Fruit fly (Drosophila melanogaster): Measurements from ENCODE around the gene Ucp4B.
A peak's percentile ranks its signal among the peaks of the same experiment; 100 is the strongest.

Ucp4B gene

DNA sequence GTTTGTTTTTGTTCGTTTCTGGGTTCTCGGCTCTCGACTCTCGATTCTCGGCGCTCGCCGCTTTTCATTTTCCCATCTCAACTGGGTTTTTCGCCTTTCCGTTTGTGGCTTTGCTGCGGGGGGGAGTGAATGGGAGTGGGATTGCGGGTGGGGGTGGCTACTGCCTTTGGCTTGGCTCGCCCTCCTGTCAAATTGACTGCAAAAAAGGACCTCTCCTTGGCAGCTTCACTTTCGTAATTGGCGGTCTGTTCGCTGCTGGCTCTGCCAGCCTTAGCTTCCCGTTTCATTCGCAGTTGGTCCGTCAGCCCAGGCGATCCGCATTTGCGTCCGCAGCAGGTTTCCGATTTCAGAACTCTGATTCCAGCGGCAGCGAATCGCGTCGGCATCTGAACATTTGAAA lies 44.0 kb upstream of the Ucp4B start, which contains the start of gene dsf:
dsf (plus strand) TSS at position 301 of the 400 bp plus-strand sequence.
- TF ChIP-seq vnd (GFP tag; IDR thresholded peaks at IDR 0.05; ENCODE audit: partially characterized antibody) = 0 out of 3 replicates have a peak, but pooled peaks have one; percentile 11
- no peak for TF ChIP-seq CG13287 (GFP tag; IDR thresholded peaks at IDR 0.05; ENCODE audit: partially characterized antibody)
- TF ChIP-seq dysf (GFP tag; IDR thresholded peaks at IDR 0.05) = 0 out of 3 replicates have a peak, but pooled peaks have one; percentile 11

DNA sequence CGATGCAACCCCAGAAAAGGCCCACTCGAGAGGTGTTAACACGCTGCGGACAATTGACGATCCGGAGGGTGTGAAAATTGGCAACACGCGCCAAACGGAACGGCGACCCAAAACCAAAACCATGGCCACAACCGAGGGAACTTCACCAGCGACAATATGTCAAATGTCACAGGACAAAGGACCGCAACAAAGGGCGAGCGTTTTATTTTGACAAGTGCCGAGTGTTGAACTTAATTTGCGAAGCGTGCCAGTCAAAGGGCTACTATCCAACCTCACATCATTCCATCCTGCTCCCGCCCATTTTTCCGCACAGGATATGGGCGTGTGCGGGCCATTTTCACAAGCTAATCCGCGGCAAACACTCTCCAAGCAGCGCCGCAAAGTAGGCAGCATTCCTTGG lies 42.3 kb upstream of the Ucp4B start:
- TF ChIP-seq dysf (GFP tag; IDR thresholded peaks at IDR 0.05) (0 out of 3 replicates have a peak, but pooled peaks have one; percentile 5), Bdp1 (GFP tag; optimal IDR thresholded peaks at IDR 0.05) (no peak), bbx (GFP tag; IDR thresholded peaks at IDR 0.05; ENCODE audit: partially characterized antibody) (no peak), CG10366 (GFP tag; IDR thresholded peaks at IDR 0.05) (no peak), ash1 (GFP tag; optimal IDR thresholded peaks at IDR 0.05) (no peak), Hey (tag; optimal IDR thresholded peaks at IDR 0.05) (peak; percentile 81), D (optimal IDR thresholded peaks at IDR 0.05) (no peak), D (GFP tag; optimal IDR thresholded peaks at IDR 0.05) (peak; percentile 60), Mrtf (GFP tag; IDR thresholded peaks at IDR 0.05) (peak; percentile 14; the same call in 1 of the 3 replicates), sna (GFP tag; IDR thresholded peaks at IDR 0.05; ENCODE audit: partially characterized antibody) (no peak)

DNA sequence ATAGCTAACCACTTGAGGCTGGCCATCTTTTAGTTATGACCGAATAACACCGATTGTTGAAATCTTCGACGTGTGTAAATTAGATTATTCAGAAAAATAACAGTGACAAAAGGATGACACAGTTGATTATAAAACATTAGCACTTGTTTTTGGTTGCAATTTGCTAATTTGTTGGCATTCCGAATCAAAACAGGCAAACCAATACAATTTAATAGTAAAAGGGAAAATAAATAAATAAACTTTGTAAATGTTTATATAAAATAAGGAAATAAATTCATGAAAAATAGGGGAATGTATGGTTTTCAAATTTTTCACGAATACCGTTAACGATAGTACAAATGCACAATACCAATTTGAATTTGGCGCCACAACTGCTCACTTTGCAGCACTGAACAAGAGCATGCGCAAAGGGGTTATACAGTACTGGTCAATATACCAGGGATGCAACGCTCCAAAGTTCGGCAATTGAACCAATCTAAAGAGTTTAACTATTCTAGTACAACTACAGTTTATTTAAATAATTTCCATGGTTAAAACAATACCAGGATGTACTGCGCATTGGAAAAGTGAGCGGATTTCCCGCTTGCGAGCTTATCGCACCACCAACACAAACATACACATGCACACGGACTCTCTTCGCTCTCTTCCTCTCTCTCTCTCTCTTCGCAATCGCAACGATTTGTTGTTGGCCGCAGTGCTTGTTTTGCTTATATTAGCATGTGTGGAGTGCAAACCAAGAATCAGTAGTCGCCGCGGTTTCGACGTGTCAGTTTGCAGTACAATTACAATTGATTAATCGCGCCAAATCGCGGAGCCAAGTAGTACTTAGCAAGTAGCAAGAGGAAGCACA lies 26.2 kb upstream of the Ucp4B start, which contains the start of the genes Sfp26Ad and Gpdh1:
Sfp26Ad (minus strand) TSS at position 76 of the 850 bp plus-strand sequence.
Gpdh1 (plus strand) TSS at position 415 of the 850 bp plus-strand sequence.
- TF ChIP-seq Hmr (GFP tag; optimal IDR thresholded peaks at IDR 0.05) = peak; percentile 82
- TF ChIP-seq tap (tag; optimal IDR thresholded peaks at IDR 0.05) = no peak
- TF ChIP-seq Tbp (GFP tag; optimal IDR thresholded peaks at IDR 0.05) = no peak
- TF ChIP-seq CG7987 (GFP tag; optimal IDR thresholded peaks at IDR 0.05) = peak; percentile 69
- TF ChIP-seq p53 (GFP tag; optimal IDR thresholded peaks at IDR 0.05) = peak; percentile 38
- TF ChIP-seq klu (GFP tag; IDR thresholded peaks at IDR 0.05) = peak; percentile 46; the same call in 1 of the 2 replicates
- peak; percentile 79 for TF ChIP-seq gem (tag; optimal IDR thresholded peaks at IDR 0.05)
- peak; percentile 85 for TF ChIP-seq yki (optimal IDR thresholded peaks at IDR 0.05)
- peak; percentile 55 for TF ChIP-seq unc-4 (GFP tag; IDR thresholded peaks at IDR 0.05; ENCODE audit: partially characterized antibody)
- no peak; the same call in 1 of the 2 replicates for TF ChIP-seq bbx (GFP tag; IDR thresholded peaks at IDR 0.05; ENCODE audit: partially characterized antibody)
- TF ChIP-seq pum (GFP tag; optimal IDR thresholded peaks at IDR 0.05) = peak; percentile 72
- TF ChIP-seq Oaz (GFP tag; IDR thresholded peaks at IDR 0.05) = no peak
- TF ChIP-seq Dfd (GFP tag; optimal IDR thresholded peaks at IDR 0.05) = no peak
- peak; percentile 7 for TF ChIP-seq pfk (GFP tag; optimal IDR thresholded peaks at IDR 0.05)
- TF ChIP-seq CG12155 (GFP tag; optimal IDR thresholded peaks at IDR 0.05) = peak; percentile 85
- TF ChIP-seq YL-1 (GFP tag; optimal IDR thresholded peaks at IDR 0.05) = peak; percentile 23
- TF ChIP-seq gt (GFP tag; IDR thresholded peaks at IDR 0.05) = 0 out of 2 replicates have a peak, but pooled peaks have one; percentile 28
- TF ChIP-seq CG11504 (tag; optimal IDR thresholded peaks at IDR 0.05) = peak; percentile 66
- TF ChIP-seq CG8765 (GFP tag; IDR thresholded peaks at IDR 0.05) = no peak
- peak; percentile 32; the same call in 1 of the 2 replicates for TF ChIP-seq sim (GFP tag; IDR thresholded peaks at IDR 0.05)
- peak; percentile 65 for TF ChIP-seq sisA (GFP tag; IDR thresholded peaks at IDR 0.05)
- peak; percentile 87 for TF ChIP-seq Bteb2 (GFP tag; optimal IDR thresholded peaks at IDR 0.05)
- no peak for TF ChIP-seq pros (GFP tag; optimal IDR thresholded peaks at IDR 0.05)
- peak; percentile 9 for TF ChIP-seq CG1233 (GFP tag; optimal IDR thresholded peaks at IDR 0.05)
- peak; percentile 32; the same call in 1 of the 2 replicates for TF ChIP-seq CG10959 (GFP tag; IDR thresholded peaks at IDR 0.05)
- no peak for TF ChIP-seq CG6813 (GFP tag; optimal IDR thresholded peaks at IDR 0.05)
- TF ChIP-seq CG15269 (tag; optimal IDR thresholded peaks at IDR 0.05) = peak; percentile 58
- TF ChIP-seq amos (GFP tag; IDR thresholded peaks at IDR 0.05; ENCODE audit: partially characterized antibody) = peak; percentile 36
- peak; percentile 99 for TF ChIP-seq Dp (GFP tag; optimal IDR thresholded peaks at IDR 0.05)
- peak; percentile 77 for TF ChIP-seq row (GFP tag; IDR thresholded peaks at IDR 0.05)
- peak; percentile 75 for TF ChIP-seq CG5245 (GFP tag; optimal IDR thresholded peaks at IDR 0.05)
- no peak for TF ChIP-seq Doc2 (GFP tag; IDR thresholded peaks at IDR 0.05)
- TF ChIP-seq twi (tag; optimal IDR thresholded peaks at IDR 0.05) = peak; percentile 26
- TF ChIP-seq HmgZ (tag; optimal IDR thresholded peaks at IDR 0.05) = peak; percentile 80

Measured in whole organism, embryonic.